Fruit fly (Drosophila melanogaster) whole organism, embryonic: ENCODE results near the gene CG32462.
A peak's percentile ranks its signal among the peaks of the same experiment; 100 is the strongest.

Experiments used
- Abd-B ChIP-seq: fragments of 200-800 bp; sonication (Bioruptor generic); optimal IDR thresholded peaks from 2 replicates; lab custom pipeline; 2018; ENCODE audit warnings: missing biosample characterization, mild to moderate bottlenecking, missing genetic modification characterization, moderate library complexity
- Blimp-1 ChIP-seq: fragments of 200-800 bp; sonication (Bioruptor generic); optimal IDR thresholded peaks from 3 replicates; lab custom pipeline; 2018; ENCODE audit warnings: missing biosample characterization, missing genetic modification characterization, mild to moderate bottlenecking, moderate library complexity, missing genetic modification reagents
- C15 ChIP-seq: fragments of 200-800 bp; sonication (Bioruptor generic); IDR thresholded peaks from 3 replicates; pipeline ENCODE4 v1.3.6; 2022; ENCODE audit warnings: missing biosample characterization, missing genetic modification characterization
- CG10431 ChIP-seq: fragments of 200-800 bp; sonication (Bioruptor generic); optimal IDR thresholded peaks from 3 replicates; lab custom pipeline; 2018; ENCODE audit warnings: missing biosample characterization, mild to moderate bottlenecking, missing genetic modification characterization
- CG11504 ChIP-seq: fragments of 200-800 bp; sonication (Bioruptor generic); optimal IDR thresholded peaks from 3 replicates; lab custom pipeline; 2019; ENCODE audit warnings: missing biosample characterization, mild to moderate bottlenecking, missing genetic modification characterization, moderate library complexity
- CG11695 ChIP-seq: fragments of 200-800 bp; sonication (Bioruptor generic); IDR thresholded peaks from 3 replicates; pipeline ENCODE4 v1.3.6; 2022; ENCODE audit warnings: missing biosample characterization, missing genetic modification characterization
- CG1602 ChIP-seq: fragments of 200-800 bp; sonication (Bioruptor generic); optimal IDR thresholded peaks from 3 replicates; lab custom pipeline; 2016; ENCODE audit warnings: missing biosample characterization, missing genetic modification characterization
- CG2889 ChIP-seq: fragments of 200-800 bp; sonication (Bioruptor generic); IDR thresholded peaks from 3 replicates; pipeline ENCODE4 v1.3.6; 2022; ENCODE audit warnings: missing biosample characterization, missing genetic modification characterization
- CG3065 ChIP-seq: fragments of 200-800 bp; sonication (Bioruptor generic); optimal IDR thresholded peaks from 2 replicates; lab custom pipeline; 2016; ENCODE audit warnings: missing biosample characterization, missing genetic modification characterization
- CG33213 ChIP-seq: fragments of 200-800 bp; sonication (Bioruptor generic); optimal IDR thresholded peaks from 3 replicates; lab custom pipeline; 2016; ENCODE audit warnings: missing biosample characterization, missing genetic modification characterization
- CG3407 ChIP-seq: fragments of 200-800 bp; sonication (Bioruptor generic); optimal IDR thresholded peaks from 2 replicates; lab custom pipeline; 2018; ENCODE audit warnings: missing biosample characterization, mild to moderate bottlenecking, missing genetic modification characterization
- CG42726 ChIP-seq: fragments of 200-800 bp; sonication (Bioruptor generic); IDR thresholded peaks from 2 replicates; pipeline ENCODE4 v1.3.6; 2022; ENCODE audit warnings: missing biosample characterization, missing genetic modification characterization; ENCODE audit not compliant: partially characterized antibody
- CG6254 ChIP-seq: fragments of 200-800 bp; sonication (Bioruptor generic); optimal IDR thresholded peaks from 3 replicates; lab custom pipeline; 2017; ENCODE audit warnings: mild to moderate bottlenecking, missing biosample characterization, missing genetic modification reagents, missing genetic modification characterization
- CG6654 ChIP-seq: fragments of 200-800 bp; sonication (Bioruptor generic); optimal IDR thresholded peaks from 2 replicates; lab custom pipeline; 2017; ENCODE audit warnings: missing biosample characterization, mild to moderate bottlenecking, missing genetic modification characterization
- CG6791 ChIP-seq: fragments of 200-800 bp; sonication (Bioruptor generic); IDR thresholded peaks from 3 replicates; pipeline ENCODE4 v1.3.6; 2022; ENCODE audit warnings: missing biosample characterization, missing genetic modification characterization; ENCODE audit not compliant: partially characterized antibody
- CG7987 ChIP-seq: fragments of 200-800 bp; sonication (Bioruptor generic); optimal IDR thresholded peaks from 2 replicates; lab custom pipeline; 2018; ENCODE audit warnings: missing biosample characterization, mild to moderate bottlenecking, missing genetic modification characterization, moderate library complexity
- CG8281 ChIP-seq: fragments of 200-800 bp; sonication (Bioruptor generic); optimal IDR thresholded peaks from 2 replicates; lab custom pipeline; 2018; ENCODE audit warnings: missing biosample characterization, mild to moderate bottlenecking, missing genetic modification characterization, moderate library complexity
- CG9727 ChIP-seq: fragments of 200-800 bp; sonication (Bioruptor generic); optimal IDR thresholded peaks from 3 replicates; lab custom pipeline; 2017; ENCODE audit warnings: missing biosample characterization, mild to moderate bottlenecking, missing genetic modification characterization
- Chrac-16 ChIP-seq: fragments of 200-800 bp; sonication (Bioruptor generic); optimal IDR thresholded peaks from 3 replicates; lab custom pipeline; 2016; ENCODE audit warnings: missing biosample characterization, missing genetic modification characterization
- E2f2 ChIP-seq: fragments of 200-800 bp; sonication (Bioruptor generic); IDR thresholded peaks from 2 replicates; pipeline ENCODE4 v1.3.6; 2022; ENCODE audit warnings: missing biosample characterization, missing genetic modification characterization
- Fer3 ChIP-seq: fragments of 200-800 bp; sonication (Bioruptor generic); optimal IDR thresholded peaks from 2 replicates; lab custom pipeline; 2018; ENCODE audit warnings: missing biosample characterization, mild to moderate bottlenecking, missing genetic modification characterization, moderate library complexity
- H15 ChIP-seq: fragments of 200-800 bp; sonication (Bioruptor generic); IDR thresholded peaks from 3 replicates; pipeline ENCODE4 v1.3.6; 2022; ENCODE audit warnings: missing biosample characterization, missing genetic modification characterization
- Kr ChIP-seq: fragments of 200-800 bp; sonication (Bioruptor generic); optimal IDR thresholded peaks from 2 replicates; lab custom pipeline; 2017; ENCODE audit warnings: missing biosample characterization, mild to moderate bottlenecking, missing genetic modification characterization
- Lhr ChIP-seq: fragments of 200-800 bp; sonication (Bioruptor generic); optimal IDR thresholded peaks from 3 replicates; lab custom pipeline; 2017; ENCODE audit warnings: mild to moderate bottlenecking, missing biosample characterization, missing genetic modification reagents, missing genetic modification characterization
- NC2β ChIP-seq: fragments of 200-800 bp; sonication (Bioruptor generic); optimal IDR thresholded peaks from 2 replicates; lab custom pipeline; 2016; ENCODE audit warnings: missing biosample characterization, missing genetic modification characterization
- NFAT ChIP-seq: fragments of 200-800 bp; sonication (Bioruptor generic); IDR thresholded peaks from 2 replicates; pipeline ENCODE4 v1.3.6; 2022; ENCODE audit warnings: missing biosample characterization, missing genetic modification characterization
- Nf-YC ChIP-seq: fragments of 200-800 bp; optimal IDR thresholded peaks from 3 replicates; lab custom pipeline; 2019; ENCODE audit warnings: missing biosample characterization, mild to moderate bottlenecking, missing genetic modification characterization, moderate library complexity
- Six4 ChIP-seq: fragments of 200-800 bp; sonication (Bioruptor generic); optimal IDR thresholded peaks from 2 replicates; lab custom pipeline; 2016; ENCODE audit warnings: missing biosample characterization, missing genetic modification characterization
- Sox102F ChIP-seq: fragments of 200-800 bp; sonication (Bioruptor generic); optimal IDR thresholded peaks from 2 replicates; lab custom pipeline; 2018; ENCODE audit warnings: missing biosample characterization, mild to moderate bottlenecking, missing genetic modification characterization, moderate library complexity
- Taf1 ChIP-seq: fragments of 200-800 bp; sonication (Bioruptor generic); IDR thresholded peaks from 2 replicates; pipeline ENCODE4 v1.3.6; 2022; ENCODE audit warnings: missing biosample characterization, missing genetic modification characterization
- YL-1 ChIP-seq: fragments of 200-800 bp; sonication (Bioruptor generic); optimal IDR thresholded peaks from 3 replicates; lab custom pipeline; 2017; ENCODE audit warnings: missing biosample characterization, mild to moderate bottlenecking, missing genetic modification characterization
- cad ChIP-seq: fragments of >200 bp; optimal IDR thresholded peaks from 2 replicates; lab custom pipeline; 2017; ENCODE audit warnings: missing biosample characterization, missing genetic modification characterization
- dpn ChIP-seq, 2 experiments: fragments of 200-800 bp; sonication (Bioruptor generic); optimal IDR thresholded peaks; 3 replicates each; lab custom pipeline; 2016; ENCODE audit warnings: missing biosample characterization in 2 of 2, missing genetic modification characterization in 2 of 2
- dysf ChIP-seq: fragments of 200-800 bp; sonication (Bioruptor generic); IDR thresholded peaks from 3 replicates; pipeline ENCODE4 v1.3.6; 2022; ENCODE audit warnings: missing biosample characterization, missing genetic modification characterization
- eve ChIP-seq, 2 experiments: fragments of >200 bp; optimal IDR thresholded peaks; 2 replicates each; lab custom pipeline; 2017; ENCODE audit warnings: missing biosample characterization in 2 of 2, missing genetic modification characterization in 2 of 2
- fu2 ChIP-seq: fragments of 200-800 bp; sonication (Bioruptor generic); optimal IDR thresholded peaks from 2 replicates; lab custom pipeline; 2016; ENCODE audit warnings: missing biosample characterization, missing genetic modification characterization
- gem ChIP-seq: fragments of 200-800 bp; sonication (Bioruptor generic); optimal IDR thresholded peaks from 2 replicates; lab custom pipeline; 2019; ENCODE audit warnings: missing biosample characterization, mild to moderate bottlenecking, missing genetic modification characterization, moderate library complexity
- jing ChIP-seq: fragments of 200-800 bp; sonication (Bioruptor generic); optimal IDR thresholded peaks from 2 replicates; lab custom pipeline; 2018; ENCODE audit warnings: missing biosample characterization, mild to moderate bottlenecking, missing genetic modification characterization
- jumu ChIP-seq: fragments of 200-800 bp; sonication (Bioruptor generic); optimal IDR thresholded peaks from 3 replicates; lab custom pipeline; 2016; ENCODE audit warnings: missing biosample characterization, missing genetic modification characterization
- lab ChIP-seq: fragments of 200-800 bp; sonication (Bioruptor generic); optimal IDR thresholded peaks from 3 replicates; lab custom pipeline; 2017; ENCODE audit warnings: missing biosample characterization, missing genetic modification characterization, mild to moderate bottlenecking, moderate library complexity, missing genetic modification reagents
- luna ChIP-seq: fragments of 200-800 bp; sonication (Bioruptor generic); optimal IDR thresholded peaks from 2 replicates; lab custom pipeline; 2016; ENCODE audit warnings: missing biosample characterization, missing genetic modification characterization
- mam ChIP-seq: fragments of 200-800 bp; sonication (Bioruptor generic); optimal IDR thresholded peaks from 3 replicates; lab custom pipeline; 2016; ENCODE audit warnings: missing biosample characterization, missing genetic modification characterization
- oc ChIP-seq: fragments of 200-800 bp; sonication (Bioruptor generic); optimal IDR thresholded peaks from 2 replicates; lab custom pipeline; 2018; ENCODE audit warnings: missing biosample characterization, mild to moderate bottlenecking, missing genetic modification characterization, moderate library complexity
- row ChIP-seq: fragments of 200-800 bp; sonication (Bioruptor generic); IDR thresholded peaks from 3 replicates; pipeline ENCODE4 v1.3.6; 2022; ENCODE audit warnings: missing biosample characterization, missing genetic modification characterization
- shn ChIP-seq: fragments of 200-800 bp; sonication (Bioruptor generic); optimal IDR thresholded peaks from 3 replicates; lab custom pipeline; 2016; ENCODE audit warnings: missing biosample characterization, missing genetic modification characterization
- sug ChIP-seq: fragments of 200-800 bp; optimal IDR thresholded peaks from 2 replicates; lab custom pipeline; 2019; ENCODE audit warnings: missing biosample characterization, mild to moderate bottlenecking, missing genetic modification characterization, moderate library complexity
- tgo ChIP-seq: fragments of 200-800 bp; sonication (Bioruptor generic); IDR thresholded peaks from 3 replicates; pipeline ENCODE4 v1.3.6; 2022; ENCODE audit warnings: missing biosample characterization, missing genetic modification characterization
- toy ChIP-seq: fragments of 200-800 bp; sonication (Bioruptor generic); IDR thresholded peaks from 2 replicates; pipeline ENCODE4 v1.3.6; 2022; ENCODE audit warnings: missing biosample characterization, missing genetic modification characterization
- zen2 ChIP-seq: fragments of 200-800 bp; sonication (Bioruptor generic); IDR thresholded peaks from 3 replicates; pipeline ENCODE4 v1.3.6; 2022; ENCODE audit warnings: missing biosample characterization, missing genetic modification characterization; ENCODE audit not compliant: partially characterized antibody
- zfh1 ChIP-seq: fragments of 200-800 bp; sonication (Bioruptor generic); IDR thresholded peaks from 3 replicates; pipeline ENCODE4 v1.3.6; 2022; ENCODE audit warnings: missing biosample characterization, missing genetic modification characterization

The CG32462 gene

DNA sequence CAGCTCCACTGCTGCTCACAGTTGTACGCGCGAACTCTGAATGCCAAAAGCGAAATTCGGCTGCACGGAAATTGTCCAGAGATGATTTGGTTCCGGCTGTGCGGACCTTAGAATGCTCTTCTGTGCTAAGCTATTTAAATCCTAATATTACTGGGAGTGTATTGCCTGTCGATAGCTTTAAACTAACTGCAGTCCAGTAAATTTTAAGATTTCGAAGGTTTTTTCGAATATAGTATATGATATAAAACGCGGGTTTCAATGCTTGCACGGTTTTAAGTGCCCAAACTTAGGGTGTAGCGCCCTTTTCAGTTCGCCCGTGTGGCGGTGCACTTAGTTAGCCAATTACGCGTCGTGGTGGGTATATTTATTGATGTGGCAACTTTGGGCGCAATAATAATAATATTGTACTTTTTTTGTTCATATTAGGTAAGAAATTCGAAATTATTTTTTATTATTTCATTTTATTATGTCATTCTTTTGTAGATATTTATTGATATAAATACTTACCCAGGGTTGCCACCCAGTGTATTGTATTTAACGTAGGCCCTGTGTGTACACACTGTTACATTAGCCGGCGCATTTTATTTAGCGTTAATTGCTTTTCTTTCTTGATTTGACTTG, 25.5 kb upstream of the CG32462 start, which contains the start of the genes Chro and Ssl1 (continued):
- TF ChIP-seq Abd-B: peak; percentile 100
- peak; percentile 100 for TF ChIP-seq Nf-YC (tag; lab: Kevin White, UChicago)
- TF ChIP-seq jumu: peak; percentile 100
- TF ChIP-seq oc (tag; lab: Kevin White, UChicago): peak; percentile 100
- peak; percentile 99 for TF ChIP-seq CG7987
- TF ChIP-seq luna (GFP tag; lab: Kevin White, UChicago): peak; percentile 99
- peak; percentile 99 for TF ChIP-seq toy
- TF ChIP-seq CG2889 (GFP tag; lab: Robert Waterston, UW): peak; percentile 100
- peak; percentile 100 for TF ChIP-seq Six4 (GFP tag; lab: Kevin White, UChicago)
- peak; percentile 100 for TF ChIP-seq fu2 (GFP tag; lab: Kevin White, UChicago)
- peak; percentile 100 for TF ChIP-seq dysf (GFP tag; lab: Robert Waterston, UW)
- TF ChIP-seq C15: peak; percentile 100
- peak; percentile 96 for TF ChIP-seq CG6654 (GFP tag; lab: Kevin White, UChicago)
- no peak for TF ChIP-seq zen2 (GFP tag; lab: Robert Waterston, UW)
- peak; percentile 100 for TF ChIP-seq Fer3 (tag; lab: Kevin White, UChicago)
- TF ChIP-seq lab: peak; percentile 100
- TF ChIP-seq Kr (GFP tag; lab: Kevin White, UChicago): peak; percentile 95
- peak; percentile 100 for TF ChIP-seq H15 (GFP tag; lab: Robert Waterston, UW)
- peak; percentile 100 for TF ChIP-seq dpn (GFP tag; optimal IDR thresholded peaks at IDR 0.05; lab: Kevin White, UChicago)
- TF ChIP-seq E2f2 (GFP tag; lab: Robert Waterston, UW): peak; percentile 96
- TF ChIP-seq sug (tag; lab: Kevin White, UChicago): peak; percentile 98
- peak; percentile 100 for TF ChIP-seq Chrac-16 (GFP tag; lab: Kevin White, UChicago)
- peak; percentile 100 for TF ChIP-seq CG33213
- TF ChIP-seq YL-1 (GFP tag; lab: Kevin White, UChicago): peak; percentile 99
- peak; percentile 98 to 100 for TF ChIP-seq eve (GFP tag; optimal IDR thresholded peaks at IDR 0.05; lab: Kevin White, UChicago)
- TF ChIP-seq CG11504: peak; percentile 99
- TF ChIP-seq zfh1 (GFP tag; lab: Robert Waterston, UW): peak; percentile 100
- TF ChIP-seq jing (GFP tag; lab: Kevin White, UChicago): peak; percentile 100
- TF ChIP-seq mam (GFP tag; lab: Kevin White, UChicago): peak; percentile 100
- TF ChIP-seq row (GFP tag; lab: Robert Waterston, UW): peak; percentile 100
- TF ChIP-seq CG8281 (tag; lab: Kevin White, UChicago): peak; percentile 96
- TF ChIP-seq CG42726: peak; percentile 46; the same call in 1 of the 2 replicates
- peak; percentile 100 for TF ChIP-seq CG3065 (GFP tag; lab: Kevin White, UChicago)
- TF ChIP-seq CG3407: peak; percentile 99
- peak; percentile 98 for TF ChIP-seq CG10431
- peak; percentile 99 for TF ChIP-seq NFAT (GFP tag; lab: Robert Waterston, UW)
- no peak for TF ChIP-seq cad (GFP tag; lab: Kevin White, UChicago)
- peak; percentile 98 for TF ChIP-seq CG6254 (GFP tag; lab: Kevin White, UChicago)
- TF ChIP-seq Blimp-1 (GFP tag; lab: Kevin White, UChicago): peak; percentile 99
- TF ChIP-seq CG6791: no peak
- TF ChIP-seq CG11695: peak; percentile 100
- peak; percentile 100 for TF ChIP-seq Sox102F
- TF ChIP-seq NC2β (GFP tag; lab: Kevin White, UChicago): peak; percentile 100
- TF ChIP-seq CG9727: peak; percentile 100
- TF ChIP-seq tgo (GFP tag; lab: Robert Waterston, UW): peak; percentile 100
- peak; percentile 100 for TF ChIP-seq CG1602 (GFP tag; lab: Kevin White, UChicago)
- TF ChIP-seq gem (tag; lab: Kevin White, UChicago): peak; percentile 100
- peak; percentile 99 for TF ChIP-seq Taf1 (GFP tag; lab: Robert Waterston, UW)
- TF ChIP-seq shn (GFP tag; lab: Kevin White, UChicago): peak; percentile 100
- peak; percentile 100 for TF ChIP-seq Lhr (GFP tag; lab: Kevin White, UChicago)
